Worm (Caenorhabditis elegans) whole organism, young adult: ENCODE measurements around the gene W06A7.2.

Experiments
- B0019.2 ChIP-seq: fragments of 200-800 bp; sonication (Bioruptor generic); conservative IDR thresholded peaks from 2 replicates; pipeline ENCODE4 v1.3.6; 2022; ENCODE audit warnings: missing genetic modification reagents, missing genetic modification characterization, missing compliant biosample characterization
- D2030.7 ChIP-seq: fragments of 200-800 bp; sonication (Bioruptor generic); IDR thresholded peaks from 2 replicates; pipeline ENCODE4 v1.3.6; 2022; ENCODE audit warnings: missing genetic modification reagents, missing genetic modification characterization, missing compliant biosample characterization
- F39B2.1 ChIP-seq: fragments of 200-800 bp; sonication (Bioruptor generic); IDR thresholded peaks from 2 replicates; pipeline ENCODE4 v1.3.6; 2022; ENCODE audit warnings: missing genetic modification reagents, missing genetic modification characterization, missing compliant biosample characterization
- F49E8.2 ChIP-seq: sonication (generic microtip); optimal IDR thresholded peaks from 3 replicates; lab custom pipeline; 2017; ENCODE audit warnings: missing genetic modification characterization, mild to moderate bottlenecking, missing compliant biosample characterization, antibody characterized with exemption, moderate library complexity; ENCODE audit not compliant: insufficient read depth
- Y67H2A.10 ChIP-seq: fragments of 200-800 bp; sonication (Bioruptor generic); conservative IDR thresholded peaks from 2 replicates; pipeline ENCODE4 v1.3.6; 2022; ENCODE audit warnings: missing genetic modification reagents, missing genetic modification characterization, missing compliant biosample characterization
- Y95B8A.8 ChIP-seq: fragments of 200-800 bp; sonication (Bioruptor generic); IDR thresholded peaks from 2 replicates; pipeline ENCODE4 v1.3.6; 2022; ENCODE audit warnings: missing genetic modification reagents, missing genetic modification characterization, missing compliant biosample characterization
- ZK185.1 ChIP-seq: sonication (generic microtip); optimal IDR thresholded peaks from 2 replicates; lab custom pipeline; 2016; ENCODE audit warnings: mild to moderate bottlenecking, missing genetic modification characterization, missing compliant biosample characterization; ENCODE audit not compliant: poor library complexity, severe bottlenecking
- aptf-3 ChIP-seq: fragments of 200-800 bp; sonication (Bioruptor generic); IDR thresholded peaks from 2 replicates; pipeline ENCODE4 v1.3.6; 2022; ENCODE audit warnings: missing genetic modification characterization, missing compliant biosample characterization
- attf-6 ChIP-seq: fragments of 200-800 bp; sonication (Bioruptor generic); IDR thresholded peaks from 2 replicates; pipeline ENCODE4 v1.3.6; 2022; ENCODE audit warnings: missing genetic modification reagents, missing genetic modification characterization, missing compliant biosample characterization
- bed-1 ChIP-seq: fragments of 200-800 bp; sonication (Bioruptor generic); IDR thresholded peaks from 2 replicates; pipeline ENCODE4 v1.3.6; 2022; ENCODE audit warnings: missing genetic modification reagents, missing genetic modification characterization, missing compliant biosample characterization
- ceh-58 ChIP-seq: fragments of 200-800 bp; sonication (Bioruptor generic); IDR thresholded peaks from 2 replicates; pipeline ENCODE4 v1.3.6; 2022; ENCODE audit warnings: missing genetic modification characterization, missing compliant biosample characterization
- die-1 ChIP-seq: sonication (generic microtip); optimal IDR thresholded peaks from 2 replicates; lab custom pipeline; 2016; ENCODE audit warnings: missing genotype, mild to moderate bottlenecking, missing genetic modification characterization, missing compliant biosample characterization
- efl-1 ChIP-seq: fragments of 150-350 bp; optimal IDR thresholded peaks from 2 replicates; lab custom pipeline; 2014; ENCODE audit warnings: missing biosample characterization, missing genetic modification reagents, missing genetic modification characterization
- ekl-4 ChIP-seq: fragments of 200-800 bp; sonication (Bioruptor generic); IDR thresholded peaks from 2 replicates; pipeline ENCODE4 v1.3.6; 2022; ENCODE audit warnings: missing genetic modification reagents, missing genetic modification characterization, missing compliant biosample characterization
- hlh-12 ChIP-seq: sonication (generic microtip); optimal IDR thresholded peaks from 2 replicates; lab custom pipeline; 2016; ENCODE audit warnings: missing genetic modification characterization, missing compliant biosample characterization
- hlh-26 ChIP-seq: fragments of 200-800 bp; sonication (Bioruptor generic); conservative IDR thresholded peaks from 2 replicates; pipeline ENCODE4 v1.3.6; 2022; ENCODE audit warnings: missing genetic modification reagents, missing genetic modification characterization, missing compliant biosample characterization
- hrde-1 ChIP-seq: sonication (generic microtip); optimal IDR thresholded peaks from 2 replicates; lab custom pipeline; 2016; ENCODE audit warnings: missing genetic modification characterization, mild to moderate bottlenecking, missing compliant biosample characterization, moderate library complexity, missing genotype, missing genetic modification reagents, borderline replicate concordance
- let-526 ChIP-seq: fragments of 200-800 bp; sonication (Bioruptor generic); IDR thresholded peaks from 2 replicates; pipeline ENCODE4 v1.3.6; 2022; ENCODE audit warnings: missing genetic modification reagents, missing genetic modification characterization, missing compliant biosample characterization
- lin-35 ChIP-seq, 3 experiments: fragments of 150-350 bp in 2 of 3; sonication (generic microtip) in 1 of 3; optimal IDR thresholded peaks; 2 replicates each; lab custom pipeline; 2014 to 2018; ENCODE audit warnings: missing biosample characterization in 3 of 3, missing genetic modification characterization in 3 of 3, missing genetic modification reagents in 3 of 3
- lin-40 ChIP-seq: sonication (generic microtip); optimal IDR thresholded peaks from 2 replicates; lab custom pipeline; 2016; ENCODE audit warnings: missing genetic modification characterization, mild to moderate bottlenecking, missing compliant biosample characterization, missing genotype, missing genetic modification reagents
- madf-10 ChIP-seq: sonication (generic microtip); optimal IDR thresholded peaks from 2 replicates; lab custom pipeline; 2016; ENCODE audit warnings: mild to moderate bottlenecking, missing genetic modification characterization, missing compliant biosample characterization
- madf-3 ChIP-seq: fragments of 200-800 bp; sonication (Bioruptor generic); IDR thresholded peaks from 2 replicates; pipeline ENCODE4 v1.3.6; 2022; ENCODE audit warnings: missing genetic modification reagents, missing genetic modification characterization, missing compliant biosample characterization
- madf-8 ChIP-seq: fragments of 200-800 bp; sonication (Bioruptor generic); conservative IDR thresholded peaks from 2 replicates; pipeline ENCODE4 v1.3.6; 2022; ENCODE audit warnings: missing genetic modification reagents, missing genetic modification characterization, missing compliant biosample characterization
- mcd-1 ChIP-seq: fragments of 200-800 bp; sonication (Bioruptor generic); IDR thresholded peaks from 2 replicates; pipeline ENCODE4 v1.3.6; 2022; ENCODE audit warnings: missing genetic modification reagents, missing genetic modification characterization, missing compliant biosample characterization
- mes-4 ChIP-seq: sonication (generic microtip); optimal IDR thresholded peaks from 2 replicates; lab custom pipeline; 2016; ENCODE audit warnings: missing genotype, missing genetic modification characterization, missing compliant biosample characterization
- mxl-1 ChIP-seq: sonication (generic microtip); optimal IDR thresholded peaks from 2 replicates; lab custom pipeline; 2016; ENCODE audit warnings: missing genetic modification characterization, missing compliant biosample characterization
- nfyb-1 ChIP-seq: fragments of 200-800 bp; sonication (Bioruptor generic); IDR thresholded peaks from 2 replicates; pipeline ENCODE4 v1.3.6; 2022; ENCODE audit warnings: missing genetic modification reagents, missing genetic modification characterization, missing compliant biosample characterization
- nhr-179 ChIP-seq: sonication (generic microtip); optimal IDR thresholded peaks from 2 replicates; lab custom pipeline; 2016; ENCODE audit warnings: mild to moderate bottlenecking, missing genetic modification characterization, missing compliant biosample characterization
- pha-4 ChIP-seq: fragments of 150-350 bp; sonication (generic microtip); optimal IDR thresholded peaks from 2 replicates; lab custom pipeline; 2014; ENCODE audit warnings: missing biosample characterization, missing genetic modification reagents, missing genetic modification characterization
- rec-8 ChIP-seq, 2 experiments: sonication (generic microtip); optimal IDR thresholded peaks; 2 replicates each; lab custom pipeline; 2016; ENCODE audit warnings: mild to moderate bottlenecking in 2 of 2, missing genetic modification characterization in 2 of 2, missing genetic modification reagents in 2 of 2, missing genotype in 2 of 2, missing biosample characterization in 1 of 2, missing compliant biosample characterization in 1 of 2, moderate library complexity in 1 of 2
- rpc-1 ChIP-seq, 2 experiments: fragments of 150-350 bp in 1 of 2; sonication (generic microtip) in 1 of 2; optimal IDR thresholded peaks; 2 replicates each; lab custom pipeline; 2014 to 2018; ENCODE audit warnings: missing biosample characterization in 1 of 2, missing genetic modification characterization in 1 of 2, missing genetic modification reagents in 1 of 2, missing genotype in 1 of 2
- snpc-1.1 ChIP-seq: sonication (generic microtip); optimal IDR thresholded peaks from 2 replicates; lab custom pipeline; 2017; ENCODE audit warnings: missing genetic modification characterization, mild to moderate bottlenecking, missing compliant biosample characterization, antibody characterized with exemption, moderate library complexity, missing genotype, missing genetic modification reagents; ENCODE audit not compliant: insufficient read depth
- snpc-4 ChIP-seq, 5 experiments: fragments of 150-350 bp in 1 of 5; sonication (generic microtip) in 4 of 5; optimal IDR thresholded peaks; 2 replicates each; lab custom pipeline; 2014 to 2018; ENCODE audit warnings: missing genetic modification characterization in 5 of 5, missing biosample characterization in 3 of 5, antibody characterized with exemption in 2 of 5, mild to moderate bottlenecking in 2 of 5, missing compliant biosample characterization in 2 of 5, missing genotype in 2 of 5, moderate library complexity in 2 of 5, missing genetic modification reagents in 1 of 5
- tbp1 ChIP-seq: fragments of 200-800 bp; sonication (Bioruptor generic); optimal IDR thresholded peaks from 2 replicates; lab custom pipeline; 2018; ENCODE audit warnings: mild to moderate bottlenecking, missing genetic modification characterization, missing compliant biosample characterization
- tlf-1 ChIP-seq: fragments of 200-800 bp; sonication (Bioruptor generic); optimal IDR thresholded peaks from 2 replicates; lab custom pipeline; 2018; ENCODE audit warnings: mild to moderate bottlenecking, missing genetic modification characterization, missing compliant biosample characterization
- zfh-2 ChIP-seq: fragments of 200-800 bp; sonication (Bioruptor generic); conservative IDR thresholded peaks from 2 replicates; pipeline ENCODE4 v1.3.6; 2022; ENCODE audit warnings: missing genetic modification reagents, missing genetic modification characterization, missing compliant biosample characterization
- ztf-22 ChIP-seq: fragments of 200-800 bp; sonication (Bioruptor generic); optimal IDR thresholded peaks from 2 replicates; lab custom pipeline; 2018; ENCODE audit warnings: mild to moderate bottlenecking, missing genetic modification characterization, moderate library complexity, missing compliant biosample characterization
- ztf-3 ChIP-seq: fragments of 200-800 bp; sonication (Bioruptor generic); optimal IDR thresholded peaks from 2 replicates; lab custom pipeline; 2018; ENCODE audit warnings: mild to moderate bottlenecking, missing genetic modification characterization, missing compliant biosample characterization

The W06A7.2 gene

ce11 chrV:14855626-14856025, 34.0 kb downstream of the W06A7.2 start (continued):
- TF ChIP-seq D2030.7 (GFP tag; lab: Robert Waterston, UW): peak; percentile 48; the same call in 1 of the 2 replicates
- peak; percentile 73 for TF ChIP-seq die-1
- TF ChIP-seq B0019.2 (GFP tag; lab: Robert Waterston, UW): no peak
- TF ChIP-seq ztf-22 (GFP tag; lab: Kevin White, UChicago): no peak
- 0 out of 2 replicates have a peak, but pooled peaks have one; percentile 57 for TF ChIP-seq ceh-58 (GFP tag; lab: Robert Waterston, UW)
- TF ChIP-seq attf-6 (GFP tag; lab: Robert Waterston, UW): no peak
- no peak for TF ChIP-seq mxl-1 (tag; lab: Kevin White, UChicago)
- no peak; the same call in 1 of the 2 replicates for TF ChIP-seq mcd-1 (GFP tag; lab: Robert Waterston, UW)
- no peak for TF ChIP-seq hlh-26 (GFP tag; lab: Robert Waterston, UW)
- TF ChIP-seq madf-3: 0 out of 2 replicates have a peak, but pooled peaks have one; percentile 78
- TF ChIP-seq snpc-4 (GFP tag; optimal IDR thresholded peaks at IDR 0.05; lab: Kevin White, UChicago): no peak
- peak; percentile 76 to 89 (median 82) for TF ChIP-seq snpc-4 (tag; optimal IDR thresholded peaks at IDR 0.05; lab: Kevin White, UChicago)
- TF ChIP-seq aptf-3 (GFP tag; lab: Robert Waterston, UW): no peak
- peak; percentile 38; the same call in 1 of the 2 replicates for TF ChIP-seq nfyb-1
- peak; percentile 72 for TF ChIP-seq rpc-1 (optimal IDR thresholded peaks at IDR 0.05; lab: Kevin White, UChicago)
- TF ChIP-seq rpc-1 (tag; optimal IDR thresholded peaks at IDR 0.05; lab: Kevin White, UChicago): peak; percentile 75
- TF ChIP-seq tbp1 (GFP tag; lab: Kevin White, UChicago): peak; percentile 92
- TF ChIP-seq mes-4 (tag; lab: Kevin White, UChicago): peak; percentile 23
- 0 out of 2 replicates have a peak, but pooled peaks have one; percentile 33 for TF ChIP-seq Y95B8A.8
- TF ChIP-seq F39B2.1 (GFP tag; lab: Robert Waterston, UW): 0 out of 2 replicates have a peak, but pooled peaks have one; percentile 46
- no peak for TF ChIP-seq Y67H2A.10 (GFP tag; lab: Robert Waterston, UW)
- no peak for TF ChIP-seq hrde-1 (tag; lab: Kevin White, UChicago)
- TF ChIP-seq bed-1: no peak
- TF ChIP-seq ztf-3 (GFP tag; lab: Kevin White, UChicago): no peak
- TF ChIP-seq ZK185.1: peak; percentile 49
- TF ChIP-seq tlf-1 (GFP tag; lab: Kevin White, UChicago): no peak
- no peak for TF ChIP-seq lin-35 (GFP tag; optimal IDR thresholded peaks at IDR 0.05; lab: Kevin White, UChicago)
- TF ChIP-seq madf-8 (GFP tag; lab: Robert Waterston, UW): no peak
- TF ChIP-seq let-526 (GFP tag; lab: Robert Waterston, UW): no peak
- peak; percentile 88 for TF ChIP-seq snpc-1.1 (tag; lab: Kevin White, UChicago)
- peak in 1 of 2 experiments; percentile 67 for TF ChIP-seq rec-8 (tag; optimal IDR thresholded peaks at IDR 0.05; lab: Kevin White, UChicago)
- no peak for TF ChIP-seq pha-4 (tag; lab: Kevin White, UChicago)

ce11 chrV:14858503-14858902, 36.9 kb downstream of the W06A7.2 start, which contains the start of gene npr-13:
Gene npr-13 (minus strand): TSS chrV:14858603.
- no peak for TF ChIP-seq let-526 (GFP tag; lab: Robert Waterston, UW)
- TF ChIP-seq nhr-179 (tag; lab: Kevin White, UChicago): no peak
- no peak for TF ChIP-seq hlh-12
- no peak for TF ChIP-seq F49E8.2 (tag; lab: Kevin White, UChicago)
- no peak for TF ChIP-seq ekl-4
- no peak for TF ChIP-seq lin-40 (tag; lab: Kevin White, UChicago)
- no peak for TF ChIP-seq madf-10 (tag; lab: Kevin White, UChicago)
- no peak for TF ChIP-seq efl-1 (GFP tag; lab: Kevin White, UChicago)
- TF ChIP-seq zfh-2 (GFP tag; lab: Robert Waterston, UW): no peak
